Worm (Caenorhabditis elegans) whole organism, L1 larva: ENCODE results near the gene T16H12.2.

Source experiments
- Y116A8C.19 ChIP-seq: sonication (generic microtip); optimal IDR thresholded peaks from 2 replicates; lab custom pipeline; 2016; ENCODE audit warnings: missing compliant biosample characterization, missing genetic modification characterization, borderline replicate concordance
- dpl-1 ChIP-seq, 3 experiments: fragments of 150-350 bp in 2 of 3; sonication (generic microtip) in 1 of 3; optimal IDR thresholded peaks; 2 replicates each; lab custom pipeline; 2014 to 2017; ENCODE audit warnings: missing biosample characterization in 3 of 3, missing genetic modification characterization in 3 of 3, missing genetic modification reagents in 3 of 3
- fkh-10 ChIP-seq: sonication (generic microtip); optimal IDR thresholded peaks from 2 replicates; lab custom pipeline; 2017; ENCODE audit warnings: missing biosample characterization, missing genetic modification reagents, missing genetic modification characterization
- irx-1 ChIP-seq: sonication (generic microtip); optimal IDR thresholded peaks from 2 replicates; lab custom pipeline; 2016; ENCODE audit warnings: missing genetic modification characterization, missing compliant biosample characterization
- jun-1 ChIP-seq: fragments of 150-350 bp; optimal IDR thresholded peaks from 2 replicates; lab custom pipeline; 2014; ENCODE audit warnings: missing biosample characterization, missing genetic modification reagents, missing genetic modification characterization
- lsy-2 ChIP-seq, 2 experiments: fragments of 150-350 bp; optimal IDR thresholded peaks; 2 replicates each; lab custom pipeline; 2014; ENCODE audit warnings: missing biosample characterization in 2 of 2, missing genetic modification characterization in 2 of 2
- nhr-11 ChIP-seq: fragments of 150-350 bp; optimal IDR thresholded peaks from 2 replicates; lab custom pipeline; 2014; ENCODE audit warnings: missing biosample characterization, missing genetic modification characterization
- unc-62 ChIP-seq: fragments of 150-350 bp; optimal IDR thresholded peaks from 2 replicates; lab custom pipeline; 2014; ENCODE audit warnings: missing biosample characterization, missing genetic modification reagents, missing genetic modification characterization
- ztf-11 ChIP-seq, 2 experiments: sonication (generic microtip); optimal IDR thresholded peaks; 2 replicates each; lab custom pipeline; 2016 to 2017; ENCODE audit warnings: missing genetic modification characterization in 2 of 2, missing biosample characterization in 1 of 2, missing compliant biosample characterization in 1 of 2

DNA sequence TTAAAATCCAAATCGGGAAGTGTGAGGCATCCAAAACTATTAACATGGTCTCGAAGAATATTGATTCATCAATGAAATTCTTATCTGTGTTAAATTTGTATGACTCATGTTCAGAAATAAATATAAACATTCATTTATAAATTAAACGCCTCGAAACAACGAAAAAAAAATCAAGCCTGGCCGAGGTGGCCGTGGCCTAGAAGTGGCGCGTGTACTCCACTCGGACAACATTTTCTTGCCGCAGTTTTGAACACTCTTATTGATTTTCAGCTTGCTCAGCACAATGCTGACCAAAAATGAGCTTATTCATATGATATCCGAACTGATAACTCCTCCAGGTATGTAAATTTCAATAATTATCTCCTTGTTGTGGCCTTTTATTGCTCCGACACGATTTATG lies 21.9 kb upstream of the T16H12.2 start, which contains the start of gene ekl-6:
- TF ChIP-seq unc-62 (GFP tag; lab: Kevin White, UChicago) (no peak), lsy-2 (tag; optimal IDR thresholded peaks at IDR 0.05; lab: Kevin White, UChicago) (peak in 1 of 2 experiments; percentile 71), nhr-11 (tag; lab: Kevin White, UChicago) (no peak), fkh-10 (GFP tag; lab: Kevin White, UChicago) (no peak), dpl-1 (GFP tag; optimal IDR thresholded peaks at IDR 0.05; lab: Kevin White, UChicago) (peak; percentile 22 to 56 (median 55)), irx-1 (peak; percentile 90), jun-1 (tag; lab: Kevin White, UChicago) (no peak), ztf-11 (tag; optimal IDR thresholded peaks at IDR 0.05; lab: Kevin White, UChicago) (peak in 1 of 2 experiments; percentile 89), Y116A8C.19 (peak; percentile 48)
